Worm (Caenorhabditis elegans) whole organism, L4 larva: ENCODE data around the gene msp-32.

Experiments used
- D1046.2 ChIP-seq: fragments of 200-800 bp; sonication (Bioruptor generic); IDR thresholded peaks from 2 replicates; pipeline ENCODE4 v1.3.6; 2022; ENCODE audit warnings: missing genetic modification characterization, missing compliant biosample characterization
- R02D3.7 ChIP-seq: fragments of 150-350 bp; sonication (generic microtip); optimal IDR thresholded peaks from 3 replicates; lab custom pipeline; 2014; ENCODE audit warnings: missing biosample characterization, missing genetic modification characterization
- ceh-82 ChIP-seq: sonication (generic microtip); optimal IDR thresholded peaks from 2 replicates; lab custom pipeline; 2017; ENCODE audit warnings: missing biosample characterization, missing genetic modification characterization
- fkh-10 ChIP-seq: fragments of 150-350 bp; optimal IDR thresholded peaks from 2 replicates; lab custom pipeline; 2014; ENCODE audit warnings: missing biosample characterization, missing genetic modification reagents, missing genetic modification characterization
- lin-15B ChIP-seq: fragments of 150-350 bp; sonication (generic microtip); optimal IDR thresholded peaks from 3 replicates; lab custom pipeline; 2014; ENCODE audit warnings: missing biosample characterization, missing genetic modification characterization
- lin-39 ChIP-seq: fragments of 150-350 bp; optimal IDR thresholded peaks from 2 replicates; lab custom pipeline; 2014; ENCODE audit warnings: missing biosample characterization, missing genetic modification reagents, missing genetic modification characterization
- mdl-1 ChIP-seq, 2 experiments: fragments of 150-350 bp in 1 of 2; sonication (generic microtip) in 1 of 2; optimal IDR thresholded peaks; 2 replicates each; lab custom pipeline; 2014 to 2017; ENCODE audit warnings: missing biosample characterization in 2 of 2, missing genetic modification characterization in 2 of 2
- mdt-29 ChIP-seq: fragments of 200-800 bp; sonication (Bioruptor generic); IDR thresholded peaks from 2 replicates; pipeline ENCODE4 v1.3.6; 2022; ENCODE audit warnings: missing genetic modification reagents, missing genetic modification characterization, missing compliant biosample characterization
- nhr-102 ChIP-seq: sonication (generic microtip); optimal IDR thresholded peaks from 2 replicates; lab custom pipeline; 2016; ENCODE audit warnings: mild to moderate bottlenecking, missing genetic modification characterization, moderate library complexity, missing compliant biosample characterization
- nhr-77 ChIP-seq: fragments of 150-350 bp; optimal IDR thresholded peaks from 2 replicates; lab custom pipeline; 2014; ENCODE audit warnings: missing biosample characterization, missing genetic modification characterization
- snpc-4 ChIP-seq: fragments of 150-350 bp; optimal IDR thresholded peaks from 2 replicates; lab custom pipeline; 2014; ENCODE audit warnings: missing biosample characterization, missing genetic modification characterization
- zfp-3 ChIP-seq: fragments of 200-800 bp; sonication (Bioruptor generic); conservative IDR thresholded peaks from 2 replicates; pipeline ENCODE4 v1.3.6; 2022; ENCODE audit warnings: missing genetic modification reagents, missing genetic modification characterization, missing compliant biosample characterization

- TF ChIP-seq zfp-3 (GFP tag; lab: Robert Waterston, UW): no peak
- no peak for TF ChIP-seq R02D3.7
- no peak for TF ChIP-seq nhr-77 (tag; lab: Kevin White, UChicago)
- TF ChIP-seq D1046.2 (GFP tag; lab: Robert Waterston, UW): no peak
- no peak for TF ChIP-seq snpc-4 (tag; lab: Kevin White, UChicago)
- no peak for TF ChIP-seq fkh-10 (GFP tag; lab: Kevin White, UChicago)
- TF ChIP-seq ceh-82: no peak
- TF ChIP-seq mdl-1 (tag; optimal IDR thresholded peaks at IDR 0.05; lab: Kevin White, UChicago): no peak
- no peak for TF ChIP-seq mdt-29
- TF ChIP-seq nhr-102 (tag; lab: Kevin White, UChicago): no peak
- TF ChIP-seq lin-15B (tag; lab: Kevin White, UChicago): no peak
- TF ChIP-seq lin-39: no peak
These were observed 36.9 kb downstream of the msp-32 start, which contains the start of gene ZK546.5 for ce11 chrII:4935518-4935917.
